Fruit fly (Drosophila melanogaster): ENCODE results near the gene CG3739.

dm6 chr3R:19406852-19407251 lies 13.7 kb downstream of the CG3739 start:
- TF ChIP-seq ovo (GFP tag; optimal IDR thresholded peaks at IDR 0.05) (no peak), CG1620 (GFP tag; optimal IDR thresholded peaks at IDR 0.05) (no peak), kay (GFP tag; ENCODE audit: borderline replicate concordance) (no peak), CG33017 (tag; optimal IDR thresholded peaks at IDR 0.05) (no peak), CG5204 (GFP tag; optimal IDR thresholded peaks at IDR 0.05) (no peak), cnc (optimal IDR thresholded peaks at IDR 0.05) (no peak), Clk (GFP tag; optimal IDR thresholded peaks at IDR 0.05) (no peak), CG12768 (GFP tag; optimal IDR thresholded peaks at IDR 0.05) (no peak), CG14711 (tag; optimal IDR thresholded peaks at IDR 0.05) (no peak), bab1 (GFP tag; optimal IDR thresholded peaks at IDR 0.05) (no peak), CG7045 (GFP tag; optimal IDR thresholded peaks at IDR 0.05) (no peak), cic (GFP tag; optimal IDR thresholded peaks at IDR 0.05) (no peak), toe (GFP tag; optimal IDR thresholded peaks at IDR 0.05) (no peak), CG7101 (tag; optimal IDR thresholded peaks at IDR 0.05) (no peak)
